Fruit fly (Drosophila melanogaster) whole organism, prepupa: ENCODE results near the gene Ance-2.

Experiments
- CG10631 ChIP-seq: fragments of 200-800 bp; sonication (Bioruptor generic); optimal IDR thresholded peaks from 2 replicates; lab custom pipeline; 2016; ENCODE audit warnings: missing biosample characterization, missing genetic modification characterization
- CG10669 ChIP-seq: fragments of 200-800 bp; sonication (Bioruptor generic); optimal IDR thresholded peaks from 3 replicates; lab custom pipeline; 2018; ENCODE audit warnings: missing biosample characterization, mild to moderate bottlenecking, missing genetic modification characterization, moderate library complexity
- CG11294 ChIP-seq: fragments of 200-800 bp; sonication (Bioruptor generic); IDR thresholded peaks from 2 replicates; pipeline ENCODE4 v1.3.6; 2022; ENCODE audit warnings: missing biosample characterization, missing genetic modification characterization
- CG11762 ChIP-seq: fragments of 200-800 bp; sonication (Bioruptor generic); optimal IDR thresholded peaks from 3 replicates; lab custom pipeline; 2016; ENCODE audit warnings: missing biosample characterization, missing genetic modification characterization; ENCODE audit not compliant: insufficient read depth
- CG15336 ChIP-seq: fragments of 200-800 bp; sonication (Bioruptor generic); IDR thresholded peaks from 2 replicates; pipeline ENCODE4 v1.3.6; 2022; ENCODE audit warnings: missing biosample characterization, missing genetic modification characterization
- CG1621 ChIP-seq: fragments of 200-800 bp; sonication (Bioruptor generic); optimal IDR thresholded peaks from 3 replicates; lab custom pipeline; 2018; ENCODE audit warnings: missing biosample characterization, mild to moderate bottlenecking, missing genetic modification characterization
- CG16779 ChIP-seq: fragments of 200-800 bp; sonication (Bioruptor generic); optimal IDR thresholded peaks from 3 replicates; lab custom pipeline; 2017; ENCODE audit warnings: missing biosample characterization, mild to moderate bottlenecking, missing genetic modification characterization
- CG3032 ChIP-seq: fragments of 200-800 bp; optimal IDR thresholded peaks from 2 replicates; lab custom pipeline; 2019; ENCODE audit warnings: missing biosample characterization, mild to moderate bottlenecking, missing genetic modification characterization, moderate library complexity
- CG31627 ChIP-seq: fragments of 200-800 bp; sonication (Bioruptor generic); optimal IDR thresholded peaks from 3 replicates; lab custom pipeline; 2016; ENCODE audit warnings: missing biosample characterization, missing genetic modification characterization
- CG32006 ChIP-seq: fragments of 200-800 bp; sonication (Bioruptor generic); optimal IDR thresholded peaks from 3 replicates; lab custom pipeline; 2017; ENCODE audit warnings: missing biosample characterization, mild to moderate bottlenecking, missing genetic modification characterization
- CG34406 ChIP-seq: fragments of 200-800 bp; sonication (Bioruptor generic); optimal IDR thresholded peaks from 3 replicates; lab custom pipeline; 2016; ENCODE audit warnings: missing biosample characterization, missing genetic modification characterization
- CG3919 ChIP-seq: fragments of 200-800 bp; sonication (Bioruptor generic); optimal IDR thresholded peaks from 3 replicates; lab custom pipeline; 2016; ENCODE audit warnings: missing biosample characterization, missing genetic modification characterization
- CG4318 ChIP-seq: fragments of 200-800 bp; sonication (Bioruptor generic); optimal IDR thresholded peaks from 3 replicates; lab custom pipeline; 2017; ENCODE audit warnings: missing biosample characterization, mild to moderate bottlenecking, missing genetic modification characterization
- CG6163 ChIP-seq: fragments of 200-800 bp; sonication (Bioruptor generic); IDR thresholded peaks from 3 replicates; pipeline ENCODE4 v1.3.6; 2022; ENCODE audit warnings: missing biosample characterization, missing genetic modification characterization
- CG6276 ChIP-seq: fragments of 200-800 bp; sonication (Bioruptor generic); optimal IDR thresholded peaks from 2 replicates; lab custom pipeline; 2017; ENCODE audit warnings: missing biosample characterization, mild to moderate bottlenecking, missing genetic modification characterization
- CG6792 ChIP-seq: fragments of 200-800 bp; sonication (Bioruptor generic); optimal IDR thresholded peaks from 3 replicates; lab custom pipeline; 2016; ENCODE audit warnings: missing biosample characterization, missing genetic modification characterization
- CG6808 ChIP-seq: fragments of 200-800 bp; sonication (Bioruptor generic); optimal IDR thresholded peaks from 3 replicates; lab custom pipeline; 2017; ENCODE audit warnings: missing biosample characterization, missing genetic modification characterization, mild to moderate bottlenecking, moderate library complexity, missing genetic modification reagents
- CG6854 ChIP-seq: fragments of 200-800 bp; sonication (Bioruptor generic); optimal IDR thresholded peaks from 2 replicates; lab custom pipeline; 2017; ENCODE audit warnings: missing biosample characterization, mild to moderate bottlenecking, missing genetic modification characterization
- CG7368 ChIP-seq: fragments of 200-800 bp; sonication (Bioruptor generic); optimal IDR thresholded peaks from 3 replicates; lab custom pipeline; 2016; ENCODE audit warnings: missing biosample characterization, missing genetic modification characterization
- CG8119 ChIP-seq: fragments of 200-800 bp; sonication (Bioruptor generic); IDR thresholded peaks from 3 replicates; pipeline ENCODE4 v1.3.6; 2022; ENCODE audit warnings: missing biosample characterization, missing genetic modification characterization
- CG8319 ChIP-seq: fragments of 200-800 bp; sonication (Bioruptor generic); optimal IDR thresholded peaks from 3 replicates; lab custom pipeline; 2016; ENCODE audit warnings: missing biosample characterization, missing genetic modification characterization
- CG8632 ChIP-seq: fragments of 200-800 bp; sonication (Bioruptor generic); optimal IDR thresholded peaks from 3 replicates; lab custom pipeline; 2016; ENCODE audit warnings: missing biosample characterization, missing genetic modification characterization
- CG9139 ChIP-seq: fragments of 200-800 bp; sonication (Bioruptor generic); optimal IDR thresholded peaks from 3 replicates; lab custom pipeline; 2017; ENCODE audit warnings: missing biosample characterization, mild to moderate bottlenecking, missing genetic modification characterization
- Eip75B ChIP-seq: fragments of 200-800 bp; sonication (Bioruptor generic); optimal IDR thresholded peaks from 3 replicates; lab custom pipeline; 2016; ENCODE audit warnings: missing biosample characterization, missing genetic modification characterization
- Eip93F ChIP-seq: fragments of 200-800 bp; sonication (Bioruptor generic); optimal IDR thresholded peaks from 2 replicates; lab custom pipeline; 2016; ENCODE audit warnings: missing biosample characterization, mild to moderate bottlenecking, missing genetic modification characterization
- Gug ChIP-seq: fragments of 200-800 bp; sonication (Bioruptor generic); IDR thresholded peaks from 2 replicates; pipeline ENCODE4 v1.3.6; 2022; ENCODE audit warnings: missing biosample characterization, missing genetic modification characterization
- Hr38 ChIP-seq: sonication (Bioruptor generic); optimal IDR thresholded peaks from 2 replicates; lab custom pipeline; 2016; ENCODE audit warnings: missing biosample characterization, missing genetic modification characterization
- Hr39 ChIP-seq: fragments of 200-800 bp; sonication (Bioruptor generic); optimal IDR thresholded peaks from 2 replicates; lab custom pipeline; 2016; ENCODE audit warnings: missing biosample characterization, missing genetic modification characterization
- Hr4 ChIP-seq: fragments of 200-800 bp; sonication (Bioruptor generic); optimal IDR thresholded peaks from 3 replicates; lab custom pipeline; 2016; ENCODE audit warnings: missing biosample characterization, missing genetic modification characterization
- Lpt ChIP-seq: fragments of 200-800 bp; sonication (Bioruptor generic); optimal IDR thresholded peaks from 3 replicates; lab custom pipeline; 2016; ENCODE audit warnings: missing biosample characterization, missing genetic modification characterization
- Met ChIP-seq: fragments of 200-800 bp; sonication (Bioruptor generic); optimal IDR thresholded peaks from 3 replicates; lab custom pipeline; 2016; ENCODE audit warnings: missing biosample characterization, missing genetic modification characterization
- OdsH ChIP-seq: fragments of 200-800 bp; sonication (Bioruptor generic); optimal IDR thresholded peaks from 3 replicates; lab custom pipeline; 2016; ENCODE audit warnings: missing biosample characterization, missing genetic modification characterization
- Smox ChIP-seq: fragments of 200-800 bp; sonication (Bioruptor generic); optimal IDR thresholded peaks from 3 replicates; lab custom pipeline; 2016; ENCODE audit warnings: missing biosample characterization, missing genetic modification characterization
- Sox102F ChIP-seq: fragments of 200-800 bp; sonication (Bioruptor generic); optimal IDR thresholded peaks from 2 replicates; lab custom pipeline; 2016; ENCODE audit warnings: missing biosample characterization, mild to moderate bottlenecking, missing genetic modification characterization
- Sox14 ChIP-seq: fragments of 200-800 bp; sonication (Bioruptor generic); optimal IDR thresholded peaks from 3 replicates; lab custom pipeline; 2016; ENCODE audit warnings: missing biosample characterization, missing genetic modification characterization
- Sox15 ChIP-seq: fragments of 200-800 bp; sonication (Bioruptor generic); optimal IDR thresholded peaks from 3 replicates; lab custom pipeline; 2016; ENCODE audit warnings: missing biosample characterization, missing genetic modification characterization
- acj6 ChIP-seq: fragments of 200-800 bp; sonication (Bioruptor generic); optimal IDR thresholded peaks from 3 replicates; lab custom pipeline; 2016; ENCODE audit warnings: missing biosample characterization, missing genetic modification characterization
- cyc ChIP-seq: fragments of 200-800 bp; sonication (Bioruptor generic); optimal IDR thresholded peaks from 3 replicates; lab custom pipeline; 2016; ENCODE audit warnings: missing biosample characterization, missing genetic modification characterization
- dac ChIP-seq: fragments of 200-800 bp; sonication (Bioruptor generic); optimal IDR thresholded peaks from 2 replicates; lab custom pipeline; 2017; ENCODE audit warnings: missing biosample characterization, mild to moderate bottlenecking, missing genetic modification characterization
- dsx ChIP-seq: fragments of 200-800 bp; optimal IDR thresholded peaks from 3 replicates; lab custom pipeline; 2019; ENCODE audit warnings: missing biosample characterization, mild to moderate bottlenecking, missing genetic modification characterization, moderate library complexity; ENCODE audit not compliant: poor library complexity, severe bottlenecking
- eg ChIP-seq: fragments of 200-800 bp; sonication (Bioruptor generic); IDR thresholded peaks from 3 replicates; pipeline ENCODE4 v1.3.6; 2022; ENCODE audit warnings: missing biosample characterization, missing genetic modification characterization
- fd85E ChIP-seq: fragments of 200-800 bp; sonication (Bioruptor generic); optimal IDR thresholded peaks from 3 replicates; lab custom pipeline; 2016; ENCODE audit warnings: missing biosample characterization, missing genetic modification characterization
- fkh ChIP-seq: fragments of 200-800 bp; sonication (Bioruptor generic); optimal IDR thresholded peaks from 3 replicates; lab custom pipeline; 2017; ENCODE audit warnings: missing biosample characterization, mild to moderate bottlenecking, missing genetic modification characterization, moderate library complexity
- net ChIP-seq: fragments of 200-800 bp; sonication (Bioruptor generic); optimal IDR thresholded peaks from 3 replicates; lab custom pipeline; 2016; ENCODE audit warnings: missing biosample characterization, missing genetic modification characterization
- pdm3 ChIP-seq: fragments of 200-800 bp; sonication (Bioruptor generic); optimal IDR thresholded peaks from 3 replicates; lab custom pipeline; 2016; ENCODE audit warnings: missing biosample characterization, missing genetic modification characterization
- salr ChIP-seq, 2 experiments: fragments of 200-800 bp; sonication (Bioruptor generic); optimal IDR thresholded peaks; 3 replicates each; lab custom pipeline; 2016 to 2018; ENCODE audit warnings: missing biosample characterization in 2 of 2, missing genetic modification characterization in 2 of 2, mild to moderate bottlenecking in 1 of 2
- spab ChIP-seq: fragments of 200-800 bp; sonication (Bioruptor generic); optimal IDR thresholded peaks from 2 replicates; lab custom pipeline; 2017; ENCODE audit warnings: missing biosample characterization, mild to moderate bottlenecking, missing genetic modification characterization, missing genetic modification reagents
- svp ChIP-seq: fragments of 200-800 bp; sonication (Bioruptor generic); peaks from one replicate; lab custom pipeline; 2016; ENCODE audit warnings: missing biosample characterization, missing genetic modification characterization
- topi ChIP-seq: fragments of 200-800 bp; sonication (Bioruptor generic); optimal IDR thresholded peaks from 3 replicates; lab custom pipeline; 2016; ENCODE audit warnings: missing biosample characterization, missing genetic modification characterization

Gene Ance-2

DNA sequence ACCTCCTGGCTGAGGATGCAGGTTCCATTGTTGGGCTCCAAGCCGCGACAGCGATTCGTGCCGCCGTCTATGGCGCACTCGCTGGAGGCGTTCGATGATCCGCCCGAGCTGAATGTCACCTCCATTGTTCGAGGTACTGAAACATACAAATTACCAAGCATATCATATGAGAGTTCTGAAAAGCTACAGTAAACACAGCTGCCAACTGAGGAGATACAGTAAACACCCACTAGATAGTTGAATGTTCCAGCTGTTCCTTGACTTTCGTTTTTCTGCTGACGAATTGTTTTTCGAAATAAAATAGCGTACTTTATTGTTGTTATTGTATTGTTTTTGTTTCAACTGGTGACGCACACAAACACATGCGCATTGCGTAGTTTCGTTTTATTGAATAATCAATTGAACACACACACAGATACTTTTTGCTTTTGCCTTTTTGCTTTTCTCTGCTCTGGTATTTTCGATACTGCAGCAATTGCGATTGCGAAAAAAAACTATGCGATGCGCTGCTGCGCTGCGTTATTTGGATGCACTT lies 5.3 kb upstream of the Ance-2 start:
- TF ChIP-seq CG16779 (tag; lab: Kevin White, UChicago), result peak; percentile 5
- TF ChIP-seq CG3032 (tag; lab: Kevin White, UChicago), result no peak
- TF ChIP-seq CG6276 (GFP tag; lab: Kevin White, UChicago), result peak; percentile 77
- TF ChIP-seq CG8632 (GFP tag; lab: Kevin White, UChicago), result no peak

- TF ChIP-seq Hr4 (GFP tag; lab: Kevin White, UChicago) (peak; percentile 89), CG6276 (GFP tag; lab: Kevin White, UChicago) (peak; percentile 31), Lpt (GFP tag; lab: Kevin White, UChicago) (peak; percentile 62), Sox15 (GFP tag; lab: Kevin White, UChicago) (peak; percentile 86), Hr38 (GFP tag; lab: Kevin White, UChicago) (no peak), Gug (GFP tag; lab: Robert Waterston, UW) (peak; percentile 72), acj6 (GFP tag; lab: Kevin White, UChicago) (no peak), CG8632 (GFP tag; lab: Kevin White, UChicago) (peak; percentile 53), CG16779 (tag; lab: Kevin White, UChicago) (no peak), CG1621 (tag; lab: Kevin White, UChicago) (no peak), spab (GFP tag; lab: Kevin White, UChicago) (no peak), CG10631 (GFP tag; lab: Kevin White, UChicago) (peak; percentile 87), CG6854 (GFP tag; lab: Kevin White, UChicago) (peak; percentile 55), fd85E (GFP tag; lab: Kevin White, UChicago) (peak; percentile 67), CG11294 (peak; percentile 80), pdm3 (no peak), dsx (GFP tag; lab: Kevin White, UChicago) (peak; percentile 33), CG15336 (GFP tag; lab: Robert Waterston, UW) (peak; percentile 53), CG31627 (GFP tag; lab: Kevin White, UChicago) (peak; percentile 94), cyc (GFP tag; lab: Kevin White, UChicago) (peak; percentile 91), CG32006 (GFP tag; lab: Kevin White, UChicago) (no peak), CG6792 (GFP tag; lab: Kevin White, UChicago) (peak; percentile 80), CG34406 (GFP tag; lab: Kevin White, UChicago) (peak; percentile 69), Eip75B (no peak), Met (GFP tag; lab: Kevin White, UChicago) (peak; percentile 81), CG6163 (GFP tag; lab: Robert Waterston, UW) (peak; percentile 91), eg (GFP tag; lab: Robert Waterston, UW) (peak; percentile 90), CG4318 (no peak), Sox102F (peak; percentile 84), topi (peak; percentile 87), CG8319 (GFP tag; lab: Kevin White, UChicago) (no peak), salr (GFP tag; optimal IDR thresholded peaks at IDR 0.05; lab: Kevin White, UChicago) (peak; percentile 60 to 78), net (peak; percentile 73), CG9139 (GFP tag; lab: Kevin White, UChicago) (no peak), Sox14 (GFP tag; lab: Kevin White, UChicago) (peak; percentile 99), CG3919 (GFP tag; lab: Kevin White, UChicago) (no peak), CG7368 (GFP tag; lab: Kevin White, UChicago) (peak; percentile 72), CG11762 (GFP tag; lab: Kevin White, UChicago) (peak; percentile 28), Hr39 (GFP tag; lab: Kevin White, UChicago) (peak; percentile 93), CG8119 (GFP tag; lab: Robert Waterston, UW) (peak; percentile 58), CG10669 (no peak), dac (GFP tag; lab: Kevin White, UChicago) (peak; percentile 89), CG6808 (GFP tag; lab: Kevin White, UChicago) (no peak), Eip93F (GFP tag; lab: Kevin White, UChicago) (no peak), svp (GFP tag; lab: Kevin White, UChicago) (peak; percentile 92), Smox (GFP tag; lab: Kevin White, UChicago) (no peak), fkh (GFP tag; lab: Kevin White, UChicago) (peak; percentile 58), OdsH (GFP tag; lab: Kevin White, UChicago) (no peak)
Measured at dm6 chr2L:13904331-13904911, 4.7 kb upstream of the Ance-2 start, which contains the start of gene Smg5. Smg5 (minus strand) TSS chr2L:13904661.
